Fruit fly (Drosophila melanogaster) whole organism, larva: ENCODE results near the gene CG16956.

ENCODE experiments used
- noc ChIP-seq: fragments of 200-800 bp; sonication (Bioruptor generic); optimal IDR thresholded peaks from 3 replicates; lab custom pipeline; 2019; ENCODE audit warnings: missing biosample characterization, mild to moderate bottlenecking, missing genetic modification characterization, moderate library complexity

CG16956 gene

dm6 chr2L:13398614-13399161 lies 15.7 kb downstream of the CG16956 start, which contains the start of the genes CG10859 and CG7110:
CG10859 (minus strand) TSS chr2L:13398664.
CG7110 (plus strand) TSS chr2L:13398991.
- no peak for TF ChIP-seq noc (tag; lab: Kevin White, UChicago)

- TF ChIP-seq noc (tag; lab: Kevin White, UChicago): no peak
Observed at dm6 chr2L:13397393-13397792, 17.0 kb downstream of the CG16956 start.

- TF ChIP-seq noc (tag; lab: Kevin White, UChicago): no peak
Observed at dm6 chr2L:13396084-13396483, 18.3 kb downstream of the CG16956 start, which contains the start of gene CG16957. CG16957 (minus strand) TSS chr2L:13396184.

- TF ChIP-seq noc (tag; lab: Kevin White, UChicago): peak; percentile 83
Observed at dm6 chr2L:13394903-13395302, 19.5 kb downstream of the CG16956 start, which contains the start of gene RpL24. RpL24 (minus strand) TSS chr2L:13395131.

- TF ChIP-seq noc (tag; lab: Kevin White, UChicago): peak; percentile 95
Observed at dm6 chr2L:13387255-13387654, 27.1 kb downstream of the CG16956 start, which contains the start of the genes Ing5 and CG7099. Ing5 (minus strand) TSS chr2L:13387312. CG7099 (plus strand) TSS chr2L:13387571.

dm6 chr2L:13382351-13383029 lies 31.9 kb downstream of the CG16956 start, which contains the start of gene loqs:
loqs (plus strand) TSS chr2L:13382652.
- TF ChIP-seq noc (tag; lab: Kevin White, UChicago): no peak

dm6 chr2L:13378488-13378964 lies 35.8 kb downstream of the CG16956 start, which contains the start of the genes CG9302 and beta'COP:
CG9302 (minus strand) TSS chr2L:13378538.
beta'COP (plus strand) TSS chr2L:13378902.
- peak; percentile 79 for TF ChIP-seq noc (tag; lab: Kevin White, UChicago)

dm6 chr2L:13376086-13376485 lies 38.3 kb downstream of the CG16956 start:
- TF ChIP-seq noc (tag; lab: Kevin White, UChicago): no peak

- peak; percentile 96 for TF ChIP-seq noc (tag; lab: Kevin White, UChicago)
Observed at dm6 chr2L:13373435-13374242, 40.7 kb downstream of the CG16956 start, which contains the start of the genes Bdp1 and CG6565. Bdp1 (minus strand) TSS chr2L:13373890. CG6565 (plus strand) TSS chr2L:13374019.

- peak; percentile 16 for TF ChIP-seq noc (tag; lab: Kevin White, UChicago)
Observed at dm6 chr2L:13370762-13371161, 43.6 kb downstream of the CG16956 start, which contains the start of gene ND-B22. ND-B22 (minus strand) TSS chr2L:13371110.

- peak; percentile 80 for TF ChIP-seq noc (tag; lab: Kevin White, UChicago)
Observed at dm6 chr2L:13368940-13369339, 45.4 kb downstream of the CG16956 start, which contains the start of gene CG31855. CG31855 (plus strand) TSS chr2L:13369204.

dm6 chr2L:13367378-13367777 lies 47.0 kb downstream of the CG16956 start, which contains the start of gene Tap42:
Tap42 (plus strand) TSS chr2L:13367617.
- TF ChIP-seq noc (tag; lab: Kevin White, UChicago): no peak

- TF ChIP-seq noc (tag; lab: Kevin White, UChicago): no peak
Observed at dm6 chr2L:13366109-13366747, 48.1 kb downstream of the CG16956 start, which contains the start of the genes Nnp-1 and Grx3. Nnp-1 (minus strand) TSS chr2L:13366189. Grx3 (plus strand) TSS chr2L:13366447.
